Worm (Caenorhabditis elegans): Measurements from ENCODE around the gene sysm-1.

DNA sequence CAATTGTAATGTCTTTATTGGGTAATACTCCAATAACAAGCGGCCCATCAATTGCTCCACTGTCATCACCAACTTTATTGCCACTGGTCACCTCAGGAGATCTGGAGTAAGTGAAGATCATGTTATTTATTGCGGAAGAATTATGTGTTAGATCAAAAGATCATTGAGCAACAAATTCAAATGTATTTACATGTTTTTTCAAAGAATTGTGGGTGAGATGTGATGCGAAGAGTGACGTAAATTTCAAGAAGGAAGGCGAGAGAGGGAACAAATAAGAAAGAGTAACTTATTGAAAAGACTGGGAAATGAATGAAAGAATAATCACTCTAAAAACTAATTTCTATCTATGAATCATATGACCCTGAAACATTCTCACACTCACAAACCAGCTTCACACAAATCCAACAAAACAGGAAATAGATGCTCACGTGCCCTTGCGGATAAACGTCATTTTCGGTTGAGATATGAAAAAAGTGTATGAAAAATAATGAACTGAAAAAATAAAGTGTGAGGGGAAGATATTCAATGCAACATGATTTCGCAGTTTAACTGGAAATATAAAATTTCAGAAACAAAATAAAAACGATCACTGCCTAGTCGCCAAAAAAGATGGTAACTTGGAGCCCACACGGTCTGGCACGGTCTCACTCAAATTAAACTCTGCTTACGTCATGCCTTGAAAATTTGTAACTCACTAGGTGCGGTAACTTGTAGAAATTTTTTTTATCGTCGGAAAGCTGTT lies 38.0 kb upstream of the sysm-1 start:
- TF ChIP-seq fkh-10 (GFP tag; optimal IDR thresholded peaks at IDR 0.05) (no peak), ttx-3 (tag; optimal IDR thresholded peaks at IDR 0.05) (no peak), T23F11.4 (GFP tag; optimal IDR thresholded peaks at IDR 0.05) (no peak), dve-1 (tag; optimal IDR thresholded peaks at IDR 0.05) (no peak), npax-4 (tag; optimal IDR thresholded peaks at IDR 0.05) (no peak), ceh-14 (tag; optimal IDR thresholded peaks at IDR 0.05) (no peak), pag-3 (tag; optimal IDR thresholded peaks at IDR 0.05; ENCODE audit: borderline replicate concordance) (no peak), gmeb-2 (tag; optimal IDR thresholded peaks at IDR 0.05) (no peak), sox-4 (tag; optimal IDR thresholded peaks at IDR 0.05) (no peak), F13H6.1 (tag; optimal IDR thresholded peaks at IDR 0.05) (no peak), che-1 (tag; optimal IDR thresholded peaks at IDR 0.05) (no peak), ceh-48 (tag; optimal IDR thresholded peaks at IDR 0.05) (no peak)
